Worm (Caenorhabditis elegans): ENCODE data around the gene mxl-2.

- no peak for TF ChIP-seq ama-1 (optimal IDR thresholded peaks at IDR 0.05)
- TF ChIP-seq ama-1 (GFP tag; optimal IDR thresholded peaks at IDR 0.05), result no peak
- TF ChIP-seq hrde-1 (tag; optimal IDR thresholded peaks at IDR 0.05; ENCODE audit: borderline replicate concordance), result no peak
- no peak for TF ChIP-seq pha-4 (tag; optimal IDR thresholded peaks at IDR 0.05)
- TF ChIP-seq sea-2 (GFP tag; IDR thresholded peaks at IDR 0.05), result no peak
- no peak for TF ChIP-seq ztf-6 (GFP tag; IDR thresholded peaks at IDR 0.05)
- no peak for TF ChIP-seq repo-1 (tag; optimal IDR thresholded peaks at IDR 0.05)
- no peak for TF ChIP-seq xnd-1 (tag; optimal IDR thresholded peaks at IDR 0.05)
- TF ChIP-seq dpff-1 (tag; optimal IDR thresholded peaks at IDR 0.05), result no peak
- no peak for TF ChIP-seq madf-10 (tag; optimal IDR thresholded peaks at IDR 0.05)
These were observed 28.8 kb downstream of the mxl-2 start for ce11 chrIII:159149-159548.
